Fruit fly (Drosophila melanogaster): ENCODE data around the gene CG17919.
A peak's percentile ranks its signal among the peaks of the same experiment; 100 is the strongest.

Gene CG17919

dm6 chr3R:6297164-6297563, 46.7 kb upstream of the CG17919 start (continued):
- TF ChIP-seq fu2 (GFP tag; optimal IDR thresholded peaks at IDR 0.05): no peak
- TF ChIP-seq D19A (tag; optimal IDR thresholded peaks at IDR 0.05): no peak
- no peak for TF ChIP-seq schlank (tag; optimal IDR thresholded peaks at IDR 0.05)
- TF ChIP-seq fru (optimal IDR thresholded peaks at IDR 0.05): no peak
- TF ChIP-seq CG12219 (GFP tag; optimal IDR thresholded peaks at IDR 0.05): no peak
- no peak for TF ChIP-seq TFAM (GFP tag; optimal IDR thresholded peaks at IDR 0.05)
- no peak for TF ChIP-seq ttk (GFP tag; IDR thresholded peaks at IDR 0.05)
- TF ChIP-seq Lhr (GFP tag; optimal IDR thresholded peaks at IDR 0.05): no peak
- no peak for TF ChIP-seq CG13287 (GFP tag; IDR thresholded peaks at IDR 0.05; ENCODE audit: partially characterized antibody)
- no peak for TF ChIP-seq CG16813 (GFP tag; IDR thresholded peaks at IDR 0.05; ENCODE audit: partially characterized antibody)
- peak; percentile 53 for TF ChIP-seq CG11504 (tag; optimal IDR thresholded peaks at IDR 0.05)
- TF ChIP-seq ssp (GFP tag; IDR thresholded peaks at IDR 0.05): no peak
- TF ChIP-seq CG11696 (GFP tag; IDR thresholded peaks at IDR 0.05): no peak
- no peak for TF ChIP-seq CG3281 (GFP tag; optimal IDR thresholded peaks at IDR 0.05)
- peak; percentile 16 for TF ChIP-seq abd-A (tag; optimal IDR thresholded peaks at IDR 0.05)
- no peak for TF ChIP-seq CG17385 (GFP tag; optimal IDR thresholded peaks at IDR 0.05)
- TF ChIP-seq Dip3 (GFP tag; optimal IDR thresholded peaks at IDR 0.05): no peak
- no peak for TF ChIP-seq dpn (GFP tag; optimal IDR thresholded peaks at IDR 0.05)
- no peak for TF ChIP-seq CG18764 (GFP tag; optimal IDR thresholded peaks at IDR 0.05)
- no peak for TF ChIP-seq Drgx (GFP tag; IDR thresholded peaks at IDR 0.05)
- TF ChIP-seq corto (GFP tag; optimal IDR thresholded peaks at IDR 0.05): no peak
- TF ChIP-seq Fer1 (GFP tag; optimal IDR thresholded peaks at IDR 0.05): no peak
- no peak for TF ChIP-seq Hr39 (optimal IDR thresholded peaks at IDR 0.05)
- TF ChIP-seq ase (GFP tag; IDR thresholded peaks at IDR 0.05): no peak

- TF ChIP-seq chinmo (GFP tag; IDR thresholded peaks at IDR 0.05; ENCODE audit: partially characterized antibody) (0 out of 4 replicates have a peak, but pooled peaks have one; percentile 72), BEAF-32 (GFP tag; optimal IDR thresholded peaks at IDR 0.05) (no peak), klu (GFP tag; IDR thresholded peaks at IDR 0.05) (no peak), CG7928 (GFP tag; optimal IDR thresholded peaks at IDR 0.05) (no peak)
These were observed 45.0 kb upstream of the CG17919 start, which contains the start of gene Osi14 for dm6 chr3R:6298828-6299227. Osi14 (plus strand) TSS chr3R:6299128.

dm6 chr3R:6301257-6301839, 42.5 kb upstream of the CG17919 start, which contains the start of gene Osi15:
Osi15 (plus strand) TSS chr3R:6301804.
- no peak for TF ChIP-seq CG30431 (GFP tag; optimal IDR thresholded peaks at IDR 0.05)
- peak; percentile 61 for TF ChIP-seq Blimp-1 (GFP tag; optimal IDR thresholded peaks at IDR 0.05)
- no peak for TF ChIP-seq CG7928 (GFP tag; optimal IDR thresholded peaks at IDR 0.05)
- no peak for TF ChIP-seq Dip2 (GFP tag; IDR thresholded peaks at IDR 0.05)
- no peak for TF ChIP-seq ci (GFP tag; IDR thresholded peaks at IDR 0.05)
- TF ChIP-seq kni (GFP tag; optimal IDR thresholded peaks at IDR 0.05): peak; percentile 83
- TF ChIP-seq CG9609 (GFP tag; optimal IDR thresholded peaks at IDR 0.05): no peak
- no peak for TF ChIP-seq CG3838 (GFP tag; optimal IDR thresholded peaks at IDR 0.05)
- no peak for TF ChIP-seq CG10274 (GFP tag; optimal IDR thresholded peaks at IDR 0.05)
- TF ChIP-seq ap (GFP tag; IDR thresholded peaks at IDR 0.05): no peak
- TF ChIP-seq Ets97D (GFP tag; optimal IDR thresholded peaks at IDR 0.05): no peak
- TF ChIP-seq Taf1 (GFP tag; IDR thresholded peaks at IDR 0.05): no peak
- peak; percentile 91 for TF ChIP-seq vvl (GFP tag; IDR thresholded peaks at IDR 0.05)
- no peak for TF ChIP-seq hkb (optimal IDR thresholded peaks at IDR 0.05)
- TF ChIP-seq hkb (GFP tag; IDR thresholded peaks at IDR 0.05): no peak
- TF ChIP-seq Camta (GFP tag; optimal IDR thresholded peaks at IDR 0.05): no peak
- no peak for TF ChIP-seq CG14441 (GFP tag; IDR thresholded peaks at IDR 0.05)
- no peak for TF ChIP-seq CG1647 (GFP tag; optimal IDR thresholded peaks at IDR 0.05)
- 0 out of 3 replicates have a peak, but pooled peaks have one; percentile 21 for TF ChIP-seq sr (GFP tag; IDR thresholded peaks at IDR 0.05)
- TF ChIP-seq CG13894 (tag; optimal IDR thresholded peaks at IDR 0.05): peak; percentile 42
- TF ChIP-seq CG10654 (GFP tag; optimal IDR thresholded peaks at IDR 0.05): no peak
- no peak for TF ChIP-seq CG17568 (GFP tag; optimal IDR thresholded peaks at IDR 0.05)

Measured in whole organism, embryonic.